Fruit fly (Drosophila melanogaster) whole organism, prepupa: ENCODE measurements around the gene Cp16.

ENCODE experiments used
- Blimp-1 ChIP-seq: fragments of 200-800 bp; sonication (Bioruptor generic); optimal IDR thresholded peaks from 3 replicates; lab custom pipeline; 2017; ENCODE audit warnings: missing biosample characterization, missing genetic modification characterization, mild to moderate bottlenecking, moderate library complexity, missing genetic modification reagents
- CG10631 ChIP-seq: fragments of 200-800 bp; sonication (Bioruptor generic); optimal IDR thresholded peaks from 2 replicates; lab custom pipeline; 2016; ENCODE audit warnings: missing biosample characterization, missing genetic modification characterization
- CG10669 ChIP-seq: fragments of 200-800 bp; sonication (Bioruptor generic); optimal IDR thresholded peaks from 3 replicates; lab custom pipeline; 2018; ENCODE audit warnings: missing biosample characterization, mild to moderate bottlenecking, missing genetic modification characterization, moderate library complexity
- CG11294 ChIP-seq: fragments of 200-800 bp; sonication (Bioruptor generic); IDR thresholded peaks from 2 replicates; pipeline ENCODE4 v1.3.6; 2022; ENCODE audit warnings: missing biosample characterization, missing genetic modification characterization
- CG11762 ChIP-seq: fragments of 200-800 bp; sonication (Bioruptor generic); optimal IDR thresholded peaks from 3 replicates; lab custom pipeline; 2016; ENCODE audit warnings: missing biosample characterization, missing genetic modification characterization; ENCODE audit not compliant: insufficient read depth
- CG11902 ChIP-seq: fragments of 200-800 bp; sonication (Bioruptor generic); optimal IDR thresholded peaks from 3 replicates; lab custom pipeline; 2016; ENCODE audit warnings: missing biosample characterization, missing genetic modification characterization
- CG15336 ChIP-seq: fragments of 200-800 bp; sonication (Bioruptor generic); IDR thresholded peaks from 2 replicates; pipeline ENCODE4 v1.3.6; 2022; ENCODE audit warnings: missing biosample characterization, missing genetic modification characterization
- CG1621 ChIP-seq: fragments of 200-800 bp; sonication (Bioruptor generic); optimal IDR thresholded peaks from 3 replicates; lab custom pipeline; 2018; ENCODE audit warnings: missing biosample characterization, mild to moderate bottlenecking, missing genetic modification characterization
- CG3032 ChIP-seq: fragments of 200-800 bp; optimal IDR thresholded peaks from 2 replicates; lab custom pipeline; 2019; ENCODE audit warnings: missing biosample characterization, mild to moderate bottlenecking, missing genetic modification characterization, moderate library complexity
- CG31627 ChIP-seq: fragments of 200-800 bp; sonication (Bioruptor generic); optimal IDR thresholded peaks from 3 replicates; lab custom pipeline; 2016; ENCODE audit warnings: missing biosample characterization, missing genetic modification characterization
- CG34406 ChIP-seq: fragments of 200-800 bp; sonication (Bioruptor generic); optimal IDR thresholded peaks from 3 replicates; lab custom pipeline; 2016; ENCODE audit warnings: missing biosample characterization, missing genetic modification characterization
- CG3919 ChIP-seq: fragments of 200-800 bp; sonication (Bioruptor generic); optimal IDR thresholded peaks from 3 replicates; lab custom pipeline; 2016; ENCODE audit warnings: missing biosample characterization, missing genetic modification characterization
- CG4318 ChIP-seq: fragments of 200-800 bp; sonication (Bioruptor generic); optimal IDR thresholded peaks from 3 replicates; lab custom pipeline; 2017; ENCODE audit warnings: missing biosample characterization, mild to moderate bottlenecking, missing genetic modification characterization
- CG6163 ChIP-seq: fragments of 200-800 bp; sonication (Bioruptor generic); IDR thresholded peaks from 3 replicates; pipeline ENCODE4 v1.3.6; 2022; ENCODE audit warnings: missing biosample characterization, missing genetic modification characterization
- CG6808 ChIP-seq: fragments of 200-800 bp; sonication (Bioruptor generic); optimal IDR thresholded peaks from 3 replicates; lab custom pipeline; 2017; ENCODE audit warnings: missing biosample characterization, missing genetic modification characterization, mild to moderate bottlenecking, moderate library complexity, missing genetic modification reagents
- CG6854 ChIP-seq: fragments of 200-800 bp; sonication (Bioruptor generic); optimal IDR thresholded peaks from 2 replicates; lab custom pipeline; 2017; ENCODE audit warnings: missing biosample characterization, mild to moderate bottlenecking, missing genetic modification characterization
- CG8119 ChIP-seq: fragments of 200-800 bp; sonication (Bioruptor generic); IDR thresholded peaks from 3 replicates; pipeline ENCODE4 v1.3.6; 2022; ENCODE audit warnings: missing biosample characterization, missing genetic modification characterization
- CG8319 ChIP-seq: fragments of 200-800 bp; sonication (Bioruptor generic); optimal IDR thresholded peaks from 3 replicates; lab custom pipeline; 2016; ENCODE audit warnings: missing biosample characterization, missing genetic modification characterization
- CG8632 ChIP-seq: fragments of 200-800 bp; sonication (Bioruptor generic); optimal IDR thresholded peaks from 3 replicates; lab custom pipeline; 2016; ENCODE audit warnings: missing biosample characterization, missing genetic modification characterization
- CG9139 ChIP-seq: fragments of 200-800 bp; sonication (Bioruptor generic); optimal IDR thresholded peaks from 3 replicates; lab custom pipeline; 2017; ENCODE audit warnings: missing biosample characterization, mild to moderate bottlenecking, missing genetic modification characterization
- Eip75B ChIP-seq: fragments of 200-800 bp; sonication (Bioruptor generic); optimal IDR thresholded peaks from 3 replicates; lab custom pipeline; 2016; ENCODE audit warnings: missing biosample characterization, missing genetic modification characterization
- Eip93F ChIP-seq: fragments of 200-800 bp; sonication (Bioruptor generic); optimal IDR thresholded peaks from 2 replicates; lab custom pipeline; 2016; ENCODE audit warnings: missing biosample characterization, mild to moderate bottlenecking, missing genetic modification characterization
- Ets21C ChIP-seq: fragments of 200-800 bp; sonication (Bioruptor generic); optimal IDR thresholded peaks from 3 replicates; lab custom pipeline; 2016; ENCODE audit warnings: missing biosample characterization, missing genetic modification characterization
- Ets96B ChIP-seq: fragments of 200-800 bp; optimal IDR thresholded peaks from 2 replicates; lab custom pipeline; 2019; ENCODE audit warnings: missing biosample characterization, mild to moderate bottlenecking, missing genetic modification characterization, moderate library complexity
- Gug ChIP-seq: fragments of 200-800 bp; sonication (Bioruptor generic); IDR thresholded peaks from 2 replicates; pipeline ENCODE4 v1.3.6; 2022; ENCODE audit warnings: missing biosample characterization, missing genetic modification characterization
- Hr38 ChIP-seq: sonication (Bioruptor generic); optimal IDR thresholded peaks from 2 replicates; lab custom pipeline; 2016; ENCODE audit warnings: missing biosample characterization, missing genetic modification characterization
- Hr39 ChIP-seq: fragments of 200-800 bp; sonication (Bioruptor generic); optimal IDR thresholded peaks from 2 replicates; lab custom pipeline; 2016; ENCODE audit warnings: missing biosample characterization, missing genetic modification characterization
- Hr4 ChIP-seq: fragments of 200-800 bp; sonication (Bioruptor generic); optimal IDR thresholded peaks from 3 replicates; lab custom pipeline; 2016; ENCODE audit warnings: missing biosample characterization, missing genetic modification characterization
- Lpt ChIP-seq: fragments of 200-800 bp; sonication (Bioruptor generic); optimal IDR thresholded peaks from 3 replicates; lab custom pipeline; 2016; ENCODE audit warnings: missing biosample characterization, missing genetic modification characterization
- OdsH ChIP-seq: fragments of 200-800 bp; sonication (Bioruptor generic); optimal IDR thresholded peaks from 3 replicates; lab custom pipeline; 2016; ENCODE audit warnings: missing biosample characterization, missing genetic modification characterization
- Smox ChIP-seq: fragments of 200-800 bp; sonication (Bioruptor generic); optimal IDR thresholded peaks from 3 replicates; lab custom pipeline; 2016; ENCODE audit warnings: missing biosample characterization, missing genetic modification characterization
- Sox15 ChIP-seq: fragments of 200-800 bp; sonication (Bioruptor generic); optimal IDR thresholded peaks from 3 replicates; lab custom pipeline; 2016; ENCODE audit warnings: missing biosample characterization, missing genetic modification characterization
- achi ChIP-seq: fragments of 200-800 bp; sonication (Bioruptor generic); optimal IDR thresholded peaks from 3 replicates; lab custom pipeline; 2016; ENCODE audit warnings: missing biosample characterization, missing genetic modification characterization
- acj6 ChIP-seq: fragments of 200-800 bp; sonication (Bioruptor generic); optimal IDR thresholded peaks from 3 replicates; lab custom pipeline; 2016; ENCODE audit warnings: missing biosample characterization, missing genetic modification characterization
- cyc ChIP-seq: fragments of 200-800 bp; sonication (Bioruptor generic); optimal IDR thresholded peaks from 3 replicates; lab custom pipeline; 2016; ENCODE audit warnings: missing biosample characterization, missing genetic modification characterization
- dac ChIP-seq: fragments of 200-800 bp; sonication (Bioruptor generic); optimal IDR thresholded peaks from 2 replicates; lab custom pipeline; 2017; ENCODE audit warnings: missing biosample characterization, mild to moderate bottlenecking, missing genetic modification characterization
- eg ChIP-seq: fragments of 200-800 bp; sonication (Bioruptor generic); IDR thresholded peaks from 3 replicates; pipeline ENCODE4 v1.3.6; 2022; ENCODE audit warnings: missing biosample characterization, missing genetic modification characterization
- esn ChIP-seq: fragments of 200-800 bp; sonication (Bioruptor generic); optimal IDR thresholded peaks from 2 replicates; lab custom pipeline; 2016; ENCODE audit warnings: missing biosample characterization, mild to moderate bottlenecking, missing genetic modification characterization, moderate library complexity
- fd59A ChIP-seq: fragments of 200-800 bp; sonication (Bioruptor generic); optimal IDR thresholded peaks from 2 replicates; lab custom pipeline; 2017; ENCODE audit warnings: missing biosample characterization, mild to moderate bottlenecking, missing genetic modification characterization, missing genetic modification reagents
- fd85E ChIP-seq: fragments of 200-800 bp; sonication (Bioruptor generic); optimal IDR thresholded peaks from 3 replicates; lab custom pipeline; 2016; ENCODE audit warnings: missing biosample characterization, missing genetic modification characterization
- fkh ChIP-seq: fragments of 200-800 bp; sonication (Bioruptor generic); optimal IDR thresholded peaks from 3 replicates; lab custom pipeline; 2017; ENCODE audit warnings: missing biosample characterization, mild to moderate bottlenecking, missing genetic modification characterization, moderate library complexity
- lz ChIP-seq: fragments of 200-800 bp; sonication (Bioruptor generic); optimal IDR thresholded peaks from 3 replicates; lab custom pipeline; 2016; ENCODE audit warnings: missing biosample characterization, missing genetic modification characterization
- net ChIP-seq: fragments of 200-800 bp; sonication (Bioruptor generic); optimal IDR thresholded peaks from 3 replicates; lab custom pipeline; 2016; ENCODE audit warnings: missing biosample characterization, missing genetic modification characterization
- pdm3 ChIP-seq: fragments of 200-800 bp; sonication (Bioruptor generic); optimal IDR thresholded peaks from 3 replicates; lab custom pipeline; 2016; ENCODE audit warnings: missing biosample characterization, missing genetic modification characterization
- salr ChIP-seq, 2 experiments: fragments of 200-800 bp; sonication (Bioruptor generic); optimal IDR thresholded peaks; 3 replicates each; lab custom pipeline; 2016 to 2018; ENCODE audit warnings: missing biosample characterization in 2 of 2, missing genetic modification characterization in 2 of 2, mild to moderate bottlenecking in 1 of 2
- spab ChIP-seq: fragments of 200-800 bp; sonication (Bioruptor generic); optimal IDR thresholded peaks from 2 replicates; lab custom pipeline; 2017; ENCODE audit warnings: missing biosample characterization, mild to moderate bottlenecking, missing genetic modification characterization, missing genetic modification reagents
- topi ChIP-seq: fragments of 200-800 bp; sonication (Bioruptor generic); optimal IDR thresholded peaks from 3 replicates; lab custom pipeline; 2016; ENCODE audit warnings: missing biosample characterization, missing genetic modification characterization
- vri ChIP-seq: fragments of 200-800 bp; sonication (Bioruptor generic); optimal IDR thresholded peaks from 3 replicates; lab custom pipeline; 2016; ENCODE audit warnings: missing biosample characterization, mild to moderate bottlenecking, missing genetic modification characterization

The Cp16 gene

dm6 chr3L:8695959-8696358, 35.8 kb upstream of the Cp16 start:
- TF ChIP-seq CG1621 = no peak
- no peak for TF ChIP-seq salr (GFP tag; optimal IDR thresholded peaks at IDR 0.05; lab: Kevin White, UChicago)
- no peak for TF ChIP-seq CG9139 (GFP tag; lab: Kevin White, UChicago)
- no peak for TF ChIP-seq Ets96B (tag; lab: Kevin White, UChicago)
- no peak for TF ChIP-seq eg
- TF ChIP-seq pdm3 (GFP tag; lab: Kevin White, UChicago) = no peak
- TF ChIP-seq CG11902 (GFP tag; lab: Kevin White, UChicago) = no peak
- no peak for TF ChIP-seq esn (GFP tag; lab: Kevin White, UChicago)
- TF ChIP-seq CG4318 = no peak
- TF ChIP-seq Ets21C (GFP tag; lab: Kevin White, UChicago) = no peak
- TF ChIP-seq CG8119 = no peak
- no peak for TF ChIP-seq vri (GFP tag; lab: Kevin White, UChicago)
- TF ChIP-seq OdsH (GFP tag; lab: Kevin White, UChicago) = no peak
- no peak for TF ChIP-seq topi
- no peak for TF ChIP-seq CG34406 (GFP tag; lab: Kevin White, UChicago)
- TF ChIP-seq fd59A (GFP tag; lab: Kevin White, UChicago) = no peak
- no peak for TF ChIP-seq Gug (GFP tag; lab: Robert Waterston, UW)

- no peak for TF ChIP-seq Sox15 (GFP tag; lab: Kevin White, UChicago)
- no peak for TF ChIP-seq Smox (GFP tag; lab: Kevin White, UChicago)
- TF ChIP-seq fkh (GFP tag; lab: Kevin White, UChicago) = peak; percentile 99
- no peak for TF ChIP-seq Ets21C (GFP tag; lab: Kevin White, UChicago)
- TF ChIP-seq achi (GFP tag; lab: Kevin White, UChicago) = no peak
- no peak for TF ChIP-seq CG1621
- peak; percentile 14 for TF ChIP-seq cyc (GFP tag; lab: Kevin White, UChicago)
- TF ChIP-seq Eip75B = peak; percentile 2
- TF ChIP-seq CG6163 (GFP tag; lab: Robert Waterston, UW) = peak; percentile 67; the same call in 2 of the 3 replicates
- peak; percentile 36 for TF ChIP-seq spab (GFP tag; lab: Kevin White, UChicago)
- peak; percentile 28 for TF ChIP-seq acj6 (GFP tag; lab: Kevin White, UChicago)
- TF ChIP-seq Eip93F (GFP tag; lab: Kevin White, UChicago) = peak; percentile 12
- TF ChIP-seq dac (GFP tag; lab: Kevin White, UChicago) = no peak
- peak; percentile 56 for TF ChIP-seq CG6808
- TF ChIP-seq CG3919 (GFP tag; lab: Kevin White, UChicago) = peak; percentile 38
- TF ChIP-seq CG11294 (GFP tag; lab: Robert Waterston, UW) = no peak
- TF ChIP-seq CG34406 (GFP tag; lab: Kevin White, UChicago) = peak; percentile 38
- TF ChIP-seq CG6854 (GFP tag; lab: Kevin White, UChicago) = peak; percentile 75
- 0 out of 3 replicates have a peak, but pooled peaks have one; percentile 36 for TF ChIP-seq CG8119
- no peak for TF ChIP-seq Ets96B (tag; lab: Kevin White, UChicago)
- TF ChIP-seq CG3032 (tag; lab: Kevin White, UChicago) = no peak
- no peak for TF ChIP-seq fd59A (GFP tag; lab: Kevin White, UChicago)
- 0 out of 2 replicates have a peak, but pooled peaks have one; percentile 20 for TF ChIP-seq CG15336 (GFP tag; lab: Robert Waterston, UW)
- TF ChIP-seq Blimp-1 (GFP tag; lab: Kevin White, UChicago) = peak; percentile 6
- no peak for TF ChIP-seq CG8319
- TF ChIP-seq vri (GFP tag; lab: Kevin White, UChicago) = peak; percentile 46
- no peak for TF ChIP-seq Hr38 (GFP tag; lab: Kevin White, UChicago)
- no peak for TF ChIP-seq eg
- peak; percentile 43 for TF ChIP-seq CG9139 (GFP tag; lab: Kevin White, UChicago)
- TF ChIP-seq pdm3 (GFP tag; lab: Kevin White, UChicago) = peak; percentile 18
- TF ChIP-seq Lpt (GFP tag; lab: Kevin White, UChicago) = peak; percentile 40
- TF ChIP-seq CG11762 = peak; percentile 6
- no peak for TF ChIP-seq Hr4 (GFP tag; lab: Kevin White, UChicago)
- peak; percentile 10 for TF ChIP-seq CG10669
- TF ChIP-seq lz (GFP tag; lab: Kevin White, UChicago) = no peak
- peak; percentile 17 for TF ChIP-seq net
- TF ChIP-seq CG10631 (GFP tag; lab: Kevin White, UChicago) = peak; percentile 38
- TF ChIP-seq salr (GFP tag; optimal IDR thresholded peaks at IDR 0.05; lab: Kevin White, UChicago) = no peak
- TF ChIP-seq fd85E (GFP tag; lab: Kevin White, UChicago) = no peak
- peak; percentile 37; the same call in 1 of the 2 replicates for TF ChIP-seq Gug (GFP tag; lab: Robert Waterston, UW)
- TF ChIP-seq Hr39 (GFP tag; lab: Kevin White, UChicago) = no peak
- no peak for TF ChIP-seq CG31627 (GFP tag; lab: Kevin White, UChicago)
- TF ChIP-seq CG8632 (GFP tag; lab: Kevin White, UChicago) = peak; percentile 33
These were observed 35.2 kb upstream of the Cp16 start for dm6 chr3L:8696487-8696954.
